Worm (Caenorhabditis elegans) whole organism, young adult: ENCODE data around the gene nrf-5.

ENCODE experiments used
- C17E4.6 ChIP-seq: fragments of 200-800 bp; sonication (Bioruptor generic); IDR thresholded peaks from 2 replicates; pipeline ENCODE4 v1.3.6; 2022; ENCODE audit warnings: missing genetic modification reagents, missing genetic modification characterization, missing compliant biosample characterization
- attf-5 ChIP-seq: fragments of 200-800 bp; sonication (Bioruptor generic); optimal IDR thresholded peaks from 2 replicates; lab custom pipeline; 2018; ENCODE audit warnings: mild to moderate bottlenecking, missing genetic modification characterization, missing compliant biosample characterization
- attf-6 ChIP-seq: fragments of 200-800 bp; sonication (Bioruptor generic); IDR thresholded peaks from 2 replicates; pipeline ENCODE4 v1.3.6; 2022; ENCODE audit warnings: missing genetic modification reagents, missing genetic modification characterization, missing compliant biosample characterization
- ccch-3 ChIP-seq: fragments of 200-800 bp; sonication (Bioruptor generic); optimal IDR thresholded peaks from 2 replicates; lab custom pipeline; 2018; ENCODE audit warnings: mild to moderate bottlenecking, missing genetic modification characterization, missing compliant biosample characterization
- madf-3 ChIP-seq: fragments of 200-800 bp; sonication (Bioruptor generic); IDR thresholded peaks from 2 replicates; pipeline ENCODE4 v1.3.6; 2022; ENCODE audit warnings: missing genetic modification reagents, missing genetic modification characterization, missing compliant biosample characterization
- madf-6 ChIP-seq: fragments of 200-800 bp; sonication (Bioruptor generic); IDR thresholded peaks from 2 replicates; pipeline ENCODE4 v1.3.6; 2022; ENCODE audit warnings: missing genetic modification reagents, missing genetic modification characterization, missing compliant biosample characterization
- pha-4 ChIP-seq: fragments of 150-350 bp; sonication (generic microtip); optimal IDR thresholded peaks from 2 replicates; lab custom pipeline; 2014; ENCODE audit warnings: missing biosample characterization, missing genetic modification reagents, missing genetic modification characterization
- tlf-1 ChIP-seq: fragments of 200-800 bp; sonication (Bioruptor generic); optimal IDR thresholded peaks from 2 replicates; lab custom pipeline; 2018; ENCODE audit warnings: mild to moderate bottlenecking, missing genetic modification characterization, missing compliant biosample characterization

ce11 chrV:13840909-13841308, 12.8 kb downstream of the nrf-5 start, which contains the start of gene srx-17:
- no peak for TF ChIP-seq attf-6 (GFP tag; lab: Robert Waterston, UW)
- no peak for TF ChIP-seq attf-5 (GFP tag; lab: Kevin White, UChicago)
- TF ChIP-seq madf-3 = no peak
- no peak for TF ChIP-seq tlf-1 (GFP tag; lab: Kevin White, UChicago)
- TF ChIP-seq ccch-3 = no peak
- no peak for TF ChIP-seq madf-6 (GFP tag; lab: Robert Waterston, UW)
- TF ChIP-seq pha-4 (tag; lab: Kevin White, UChicago) = no peak
- TF ChIP-seq C17E4.6 (GFP tag; lab: Robert Waterston, UW) = no peak
